Fruit fly (Drosophila melanogaster): ENCODE results near the gene CG9281.

Gene CG9281

dm6 chrX:15738890-15739550 is 28.7 kb upstream of the CG9281 start, which contains the start of the genes CG11679 and CG8206 (continued):
- TF ChIP-seq CG4360 (GFP tag; IDR thresholded peaks at IDR 0.05) (no peak), danr (GFP tag; IDR thresholded peaks at IDR 0.05) (no peak), CG18476 (GFP tag; optimal IDR thresholded peaks at IDR 0.05) (no peak), E2f1 (GFP tag; IDR thresholded peaks at IDR 0.05) (no peak), sens (GFP tag) (peak; percentile 78), fd64A (GFP tag; optimal IDR thresholded peaks at IDR 0.05) (no peak), CG8290 (GFP tag; optimal IDR thresholded peaks at IDR 0.05) (peak; percentile 6), CG8290 (tag; optimal IDR thresholded peaks at IDR 0.05) (no peak), CG11695 (GFP tag; IDR thresholded peaks at IDR 0.05) (no peak), usp (GFP tag; optimal IDR thresholded peaks at IDR 0.05) (no peak), gsb-n (tag; optimal IDR thresholded peaks at IDR 0.05) (no peak), ab (GFP tag; optimal IDR thresholded peaks at IDR 0.05) (no peak), CG9609 (GFP tag; optimal IDR thresholded peaks at IDR 0.05) (peak; percentile 37), gsb (GFP tag; IDR thresholded peaks at IDR 0.05) (no peak), CG14441 (GFP tag; IDR thresholded peaks at IDR 0.05) (peak; percentile 45; the same call in 1 of the 2 replicates), gfzf (GFP tag; optimal IDR thresholded peaks at IDR 0.05) (no peak), zf30C (GFP tag; optimal IDR thresholded peaks at IDR 0.05) (no peak), crc (GFP tag; optimal IDR thresholded peaks at IDR 0.05) (no peak), ewg (GFP tag; optimal IDR thresholded peaks at IDR 0.05) (peak; percentile 41), Dfd (GFP tag; optimal IDR thresholded peaks at IDR 0.05) (no peak), HLH54F (GFP tag; optimal IDR thresholded peaks at IDR 0.05) (peak; percentile 39), CG11723 (GFP tag; optimal IDR thresholded peaks at IDR 0.05) (no peak), Ptx1 (GFP tag; IDR thresholded peaks at IDR 0.05) (peak; percentile 40; the same call in 1 of the 2 replicates), nmo (GFP tag; optimal IDR thresholded peaks at IDR 0.05) (peak; percentile 58), sisA (GFP tag; IDR thresholded peaks at IDR 0.05) (no peak), CG2202 (tag; optimal IDR thresholded peaks at IDR 0.05) (no peak), Dip3 (GFP tag; optimal IDR thresholded peaks at IDR 0.05) (peak; percentile 38), Abd-B (GFP tag; optimal IDR thresholded peaks at IDR 0.05) (peak; percentile 37), chn (GFP tag; optimal IDR thresholded peaks at IDR 0.05) (no peak), CG34376 (GFP tag; optimal IDR thresholded peaks at IDR 0.05) (peak; percentile 40), vfl (GFP tag; optimal IDR thresholded peaks at IDR 0.05) (no peak), lbe (GFP tag; optimal IDR thresholded peaks at IDR 0.05) (no peak), CG34224 (GFP tag; IDR thresholded peaks at IDR 0.05; ENCODE audit: partially characterized antibody) (no peak), CG4707 (GFP tag; optimal IDR thresholded peaks at IDR 0.05) (no peak), fd96Cb (tag; optimal IDR thresholded peaks at IDR 0.05) (no peak), CG11560 (tag; IDR thresholded peaks at IDR 0.05) (no peak), Ravus (GFP tag; IDR thresholded peaks at IDR 0.05) (no peak), amos (GFP tag; IDR thresholded peaks at IDR 0.05; ENCODE audit: partially characterized antibody) (no peak), CG12299 (tag; optimal IDR thresholded peaks at IDR 0.05) (no peak), pnt (GFP tag; optimal IDR thresholded peaks at IDR 0.05) (peak; percentile 44), Eip74EF (GFP tag; optimal IDR thresholded peaks at IDR 0.05) (no peak), CG12071 (GFP tag; optimal IDR thresholded peaks at IDR 0.05) (no peak), CG6765 (GFP tag; optimal IDR thresholded peaks at IDR 0.05) (no peak), CG3838 (GFP tag; optimal IDR thresholded peaks at IDR 0.05) (no peak), CG3995 (GFP tag; optimal IDR thresholded peaks at IDR 0.05) (peak; percentile 86), CG12769 (tag; optimal IDR thresholded peaks at IDR 0.05) (no peak), CG30020 (tag; optimal IDR thresholded peaks at IDR 0.05) (peak; percentile 31), Xbp1 (GFP tag; optimal IDR thresholded peaks at IDR 0.05) (peak; percentile 48), hkb (optimal IDR thresholded peaks at IDR 0.05) (no peak), hkb (GFP tag; IDR thresholded peaks at IDR 0.05) (no peak), CG31441 (GFP tag; IDR thresholded peaks at IDR 0.05) (no peak)

Data from whole organism, embryonic.